Worm (Caenorhabditis elegans) whole organism, mixed stage, embryonic: ENCODE data around the gene F44E2.4.

Source experiments
- drap-1 ChIP-seq: fragments of 200-800 bp; sonication (Bioruptor generic); optimal IDR thresholded peaks from 3 replicates; lab custom pipeline; 2018; ENCODE audit warnings: mild to moderate bottlenecking, missing genetic modification characterization, missing compliant biosample characterization
- elt-3 ChIP-seq: fragments of 150-350 bp; optimal IDR thresholded peaks from 2 replicates; lab custom pipeline; 2014; ENCODE audit warnings: missing biosample characterization, missing genetic modification characterization
- lsy-2 ChIP-seq: fragments of 150-350 bp; optimal IDR thresholded peaks from 2 replicates; lab custom pipeline; 2014; ENCODE audit warnings: missing biosample characterization, missing genetic modification characterization
- mep-1 ChIP-seq: fragments of 150-350 bp; optimal IDR thresholded peaks from 2 replicates; lab custom pipeline; 2017; ENCODE audit warnings: missing biosample characterization, missing genetic modification reagents, missing genetic modification characterization, inconsistent platforms
- mls-2 ChIP-seq: sonication (generic microtip); optimal IDR thresholded peaks from 2 replicates; lab custom pipeline; 2016; ENCODE audit warnings: mild to moderate bottlenecking, missing genetic modification characterization, moderate library complexity, missing compliant biosample characterization
- nhr-12 ChIP-seq: fragments of 150-350 bp; optimal IDR thresholded peaks from 2 replicates; lab custom pipeline; 2014; ENCODE audit warnings: missing biosample characterization, missing genetic modification characterization
- nhr-237 ChIP-seq: fragments of 150-350 bp; optimal IDR thresholded peaks from 2 replicates; lab custom pipeline; 2014; ENCODE audit warnings: missing biosample characterization, missing genetic modification characterization
- nhr-76 ChIP-seq: sonication (generic microtip); optimal IDR thresholded peaks from 2 replicates; lab custom pipeline; 2017; ENCODE audit warnings: missing biosample characterization, missing genetic modification characterization
- pha-4 ChIP-seq: fragments of 150-350 bp; optimal IDR thresholded peaks from 2 replicates; lab custom pipeline; 2018; ENCODE audit warnings: missing biosample characterization, missing genetic modification reagents, missing genetic modification characterization
- snpc-4 ChIP-seq: fragments of 150-350 bp; optimal IDR thresholded peaks from 2 replicates; lab custom pipeline; 2014; ENCODE audit warnings: missing biosample characterization, missing genetic modification characterization
- unc-39 ChIP-seq: fragments of 150-350 bp; optimal IDR thresholded peaks from 2 replicates; lab custom pipeline; 2014; ENCODE audit warnings: missing biosample characterization, missing genetic modification characterization
- unc-62 ChIP-seq: fragments of 150-350 bp; optimal IDR thresholded peaks from 2 replicates; lab custom pipeline; 2014; ENCODE audit warnings: missing biosample characterization, missing genetic modification reagents, missing genetic modification characterization
- ztf-11 ChIP-seq: fragments of 150-350 bp; optimal IDR thresholded peaks from 2 replicates; lab custom pipeline; 2014; ENCODE audit warnings: missing biosample characterization, missing genetic modification characterization

ce11 chrIII:8887184-8887801, 49.1 kb upstream of the F44E2.4 start, which contains the start of gene famh-136:
- TF ChIP-seq unc-62, result no peak
- no peak for TF ChIP-seq pha-4
- no peak for TF ChIP-seq nhr-12 (tag; lab: Kevin White, UChicago)
- TF ChIP-seq snpc-4, result no peak
- TF ChIP-seq ztf-11 (tag; lab: Kevin White, UChicago), result no peak
- no peak for TF ChIP-seq unc-39 (tag; lab: Kevin White, UChicago)
- TF ChIP-seq nhr-237 (tag; lab: Kevin White, UChicago), result peak; percentile 44
- TF ChIP-seq drap-1 (GFP tag; lab: Kevin White, UChicago), result no peak
- TF ChIP-seq mep-1 (tag; lab: Kevin White, UChicago), result peak; percentile 89
- no peak for TF ChIP-seq nhr-76
- TF ChIP-seq elt-3, result no peak
- TF ChIP-seq lsy-2 (tag; lab: Kevin White, UChicago), result peak; percentile 80
- TF ChIP-seq mls-2 (tag; lab: Kevin White, UChicago), result peak; percentile 30
